Worm (Caenorhabditis elegans) whole organism, midembryonic: ENCODE measurements around the gene W02C12.2.

Experiments
- T22C8.4 ChIP-seq: fragments of 200-800 bp; sonication (Bioruptor generic); IDR thresholded peaks from 2 replicates; pipeline ENCODE4 v1.3.6; 2022; ENCODE audit warnings: missing genetic modification characterization, missing compliant biosample characterization
- cog-1 ChIP-seq: sonication (generic microtip); optimal IDR thresholded peaks from 2 replicates; lab custom pipeline; 2016; ENCODE audit warnings: missing genetic modification characterization, missing compliant biosample characterization
- flt-1 ChIP-seq: fragments of 200-800 bp; sonication (Bioruptor generic); IDR thresholded peaks from 2 replicates; pipeline ENCODE4 v1.3.6; 2022; ENCODE audit warnings: missing genetic modification characterization, missing compliant biosample characterization
- klf-2 ChIP-seq: fragments of 200-800 bp; sonication (Bioruptor generic); conservative IDR thresholded peaks from 2 replicates; pipeline ENCODE4 v1.3.6; 2022; ENCODE audit warnings: missing genetic modification reagents, missing genetic modification characterization, missing compliant biosample characterization
- med-1 ChIP-seq: sonication (generic microtip); optimal IDR thresholded peaks from 2 replicates; lab custom pipeline; 2017; ENCODE audit warnings: missing genetic modification characterization, mild to moderate bottlenecking, missing compliant biosample characterization, antibody characterized with exemption, missing genetic modification reagents; ENCODE audit not compliant: insufficient read depth
- ref-1 ChIP-seq: fragments of 200-800 bp; sonication (Bioruptor generic); conservative IDR thresholded peaks from 2 replicates; pipeline ENCODE4 v1.3.6; 2022; ENCODE audit warnings: missing genetic modification reagents, missing genetic modification characterization, missing compliant biosample characterization
- tab-1 ChIP-seq: fragments of 200-800 bp; sonication (Bioruptor generic); IDR thresholded peaks from 2 replicates; pipeline ENCODE4 v1.3.6; 2022; ENCODE audit warnings: missing genetic modification characterization, missing compliant biosample characterization
- ztf-23 ChIP-seq: fragments of 200-800 bp; sonication (Bioruptor generic); IDR thresholded peaks from 2 replicates; pipeline ENCODE4 v1.3.6; 2022; ENCODE audit warnings: missing genetic modification reagents, missing genetic modification characterization, missing compliant biosample characterization
- ztf-29 ChIP-seq: fragments of 200-800 bp; sonication (Bioruptor generic); IDR thresholded peaks from 2 replicates; pipeline ENCODE4 v1.3.6; 2022; ENCODE audit warnings: missing genetic modification reagents, missing genetic modification characterization, missing compliant biosample characterization

DNA sequence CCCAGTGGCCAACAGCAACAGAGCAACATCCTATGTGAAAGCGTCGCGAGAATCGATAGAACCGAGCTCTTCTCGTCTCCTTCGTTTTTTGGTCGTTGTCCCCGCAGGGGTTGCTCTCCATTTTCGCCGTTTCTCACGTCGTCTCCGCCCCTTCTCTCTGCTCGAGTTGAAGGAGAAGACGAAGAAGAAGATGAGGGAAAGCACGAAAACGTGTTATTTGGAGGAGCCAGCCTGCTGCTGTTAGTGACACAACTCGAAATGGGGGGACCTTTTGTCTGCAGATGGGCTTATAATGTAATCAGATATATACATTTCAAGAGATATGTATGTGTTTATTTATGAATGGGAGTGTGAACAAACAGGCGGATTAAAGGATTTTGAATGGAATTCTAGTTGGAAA lies at the start of gene W02C12.2:
- TF ChIP-seq med-1 (GFP tag; lab: Kevin White, UChicago) (no peak), T22C8.4 (GFP tag; lab: Robert Waterston, UW) (no peak), flt-1 (GFP tag; lab: Robert Waterston, UW) (no peak), klf-2 (no peak), ztf-23 (peak; percentile 14; the same call in 1 of the 2 replicates), ztf-29 (GFP tag; lab: Robert Waterston, UW) (no peak), cog-1 (no peak), tab-1 (GFP tag; lab: Robert Waterston, UW) (no peak), ref-1 (GFP tag; lab: Robert Waterston, UW) (no peak)
